Fruit fly (Drosophila melanogaster): ENCODE results near the gene Gagr.

Gene Gagr

dm6 chr3L:16394506-16394905 is at the start of gene Gagr:
Gene Gagr (plus strand): TSS chr3L:16394586.
- no peak for TF ChIP-seq Clk (GFP tag; optimal IDR thresholded peaks at IDR 0.05)
- no peak for TF ChIP-seq kay (GFP tag; ENCODE audit: borderline replicate concordance)
- TF ChIP-seq ovo (GFP tag; optimal IDR thresholded peaks at IDR 0.05) = no peak
- TF ChIP-seq CG5204 (GFP tag; optimal IDR thresholded peaks at IDR 0.05) = no peak
- TF ChIP-seq CG7101 (tag; optimal IDR thresholded peaks at IDR 0.05) = no peak
- TF ChIP-seq bab1 (GFP tag; optimal IDR thresholded peaks at IDR 0.05) = no peak
- no peak for TF ChIP-seq CG11617 (GFP tag; optimal IDR thresholded peaks at IDR 0.05)

dm6 chr3L:16346023-16346422 is 48.4 kb upstream of the Gagr start, which contains the start of gene CG33257:
Gene CG33257 (plus strand): TSS chr3L:16346323.
- TF ChIP-seq CG14711 (tag; optimal IDR thresholded peaks at IDR 0.05) = no peak
- no peak for TF ChIP-seq Crg-1 (GFP tag; optimal IDR thresholded peaks at IDR 0.05)
- no peak for TF ChIP-seq CG1620 (GFP tag; optimal IDR thresholded peaks at IDR 0.05)
- no peak for TF ChIP-seq cnc (optimal IDR thresholded peaks at IDR 0.05)
- no peak for TF ChIP-seq pad (GFP tag; optimal IDR thresholded peaks at IDR 0.05)
- no peak for TF ChIP-seq bab1 (GFP tag; optimal IDR thresholded peaks at IDR 0.05)
- TF ChIP-seq CG7045 (GFP tag; optimal IDR thresholded peaks at IDR 0.05) = no peak
- no peak for TF ChIP-seq CG11617 (GFP tag; optimal IDR thresholded peaks at IDR 0.05)
- TF ChIP-seq tj (GFP tag; optimal IDR thresholded peaks at IDR 0.05) = no peak
- no peak for TF ChIP-seq Hr96 (GFP tag; optimal IDR thresholded peaks at IDR 0.05)
- TF ChIP-seq CG5204 (GFP tag; optimal IDR thresholded peaks at IDR 0.05) = no peak
- TF ChIP-seq cic (GFP tag; optimal IDR thresholded peaks at IDR 0.05) = no peak

- no peak for TF ChIP-seq CG5204 (GFP tag; optimal IDR thresholded peaks at IDR 0.05)
- no peak for TF ChIP-seq Crg-1 (GFP tag; optimal IDR thresholded peaks at IDR 0.05)
- no peak for TF ChIP-seq bab1 (GFP tag; optimal IDR thresholded peaks at IDR 0.05)
- TF ChIP-seq cic (GFP tag; optimal IDR thresholded peaks at IDR 0.05) = no peak
Measured at dm6 chr3L:16347914-16348313, 46.5 kb upstream of the Gagr start, which contains the start of gene mRpS34. Gene mRpS34 (plus strand): TSS chr3L:16348074.

DNA sequence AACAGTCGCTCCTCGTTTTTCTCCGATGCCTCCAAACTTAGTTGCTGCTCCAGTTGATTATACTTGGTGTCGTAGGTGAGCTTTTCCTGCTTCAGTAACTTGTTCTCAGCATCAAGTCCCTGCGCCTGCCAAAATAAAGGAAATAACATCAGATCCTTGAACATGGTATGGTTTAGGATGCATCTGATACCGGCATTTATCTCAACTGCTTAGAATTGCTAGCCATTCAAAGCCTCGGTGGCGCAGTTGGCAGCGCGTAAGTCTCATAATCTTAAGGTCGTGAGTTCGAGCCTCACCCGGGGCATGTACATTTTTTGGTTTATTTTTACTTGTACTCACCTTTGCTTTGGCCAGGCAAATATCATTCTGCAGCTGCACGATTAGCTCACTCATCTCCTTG is 44.7 kb upstream of the Gagr start:
- TF ChIP-seq cic (GFP tag; optimal IDR thresholded peaks at IDR 0.05) (no peak), CG33017 (tag; optimal IDR thresholded peaks at IDR 0.05) (no peak), CG14711 (tag; optimal IDR thresholded peaks at IDR 0.05) (no peak), CG11617 (GFP tag; optimal IDR thresholded peaks at IDR 0.05) (no peak), toe (GFP tag; optimal IDR thresholded peaks at IDR 0.05) (no peak), ovo (GFP tag; optimal IDR thresholded peaks at IDR 0.05) (no peak)

DNA sequence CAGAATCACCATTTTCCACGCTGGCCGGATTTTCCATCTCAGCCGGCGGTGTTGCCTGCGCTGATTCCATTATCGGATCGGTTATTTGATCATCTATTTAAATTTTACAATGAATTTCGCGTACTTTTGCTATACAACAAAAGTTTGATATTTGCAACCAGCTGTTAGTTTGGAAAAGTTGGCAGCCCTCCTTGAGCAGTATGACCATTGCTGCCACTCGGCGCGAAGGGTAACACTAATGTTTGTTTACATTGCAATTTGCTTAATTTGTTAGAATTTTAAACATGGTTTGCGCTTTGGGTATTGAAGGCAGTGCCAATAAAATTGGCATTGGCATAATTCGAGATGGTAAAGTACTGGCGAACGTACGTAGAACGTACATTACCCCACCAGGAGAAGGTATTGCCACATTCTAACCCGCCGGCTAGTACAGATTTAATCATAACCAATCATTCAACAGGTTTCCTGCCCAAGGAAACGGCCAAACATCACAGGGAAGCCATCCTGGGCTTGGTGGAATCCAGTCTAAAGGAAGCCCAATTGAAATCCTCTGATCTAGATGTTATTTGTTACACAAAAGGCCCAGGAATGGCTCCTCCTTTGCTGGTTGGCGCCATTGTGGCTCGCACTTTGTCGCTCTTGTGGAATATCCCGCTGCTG is 42.5 kb upstream of the Gagr start, which contains the start of the genes Golgin104 and Tcs3:
Gene Golgin104, minus strand, starts transcription at position 182 of the 660 bp plus-strand sequence.
Gene Tcs3, plus strand, starts transcription at position 222 of the 660 bp plus-strand sequence.
- TF ChIP-seq CG7045 (GFP tag; optimal IDR thresholded peaks at IDR 0.05) (no peak), bab1 (GFP tag; optimal IDR thresholded peaks at IDR 0.05) (peak; percentile 57)

DNA sequence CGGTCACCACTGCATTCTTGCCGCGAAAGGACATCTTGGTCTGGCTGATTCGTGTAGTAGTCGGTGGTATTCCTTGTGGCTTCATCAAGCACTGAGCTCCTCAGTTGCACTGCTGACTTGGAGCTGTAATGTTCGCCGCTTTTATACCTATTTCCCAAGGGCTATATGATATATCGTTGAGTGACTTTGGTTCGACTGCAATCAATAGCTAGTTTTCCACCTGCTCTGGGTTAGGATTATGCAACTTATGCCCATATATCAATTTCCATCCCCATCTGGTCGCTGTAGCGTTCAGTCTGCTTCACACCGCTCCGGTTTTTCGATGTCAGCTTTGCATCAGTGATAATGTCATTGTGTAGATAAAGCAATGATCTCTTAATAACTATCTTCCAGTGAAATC is 40.2 kb upstream of the Gagr start, which contains the start of gene Pdh:
Gene Pdh, minus strand, starts transcription at position 101 of the 400 bp plus-strand sequence.
- TF ChIP-seq kay (GFP tag; ENCODE audit: borderline replicate concordance) (no peak), tj (GFP tag; optimal IDR thresholded peaks at IDR 0.05) (no peak), toe (GFP tag; optimal IDR thresholded peaks at IDR 0.05) (no peak), CG11617 (GFP tag; optimal IDR thresholded peaks at IDR 0.05) (no peak), CG1620 (GFP tag; optimal IDR thresholded peaks at IDR 0.05) (no peak), CG33017 (tag; optimal IDR thresholded peaks at IDR 0.05) (no peak), ovo (GFP tag; optimal IDR thresholded peaks at IDR 0.05) (no peak), Hr96 (GFP tag; optimal IDR thresholded peaks at IDR 0.05) (no peak), CG7045 (GFP tag; optimal IDR thresholded peaks at IDR 0.05) (no peak), CG7101 (tag; optimal IDR thresholded peaks at IDR 0.05) (no peak), CG12768 (GFP tag; optimal IDR thresholded peaks at IDR 0.05) (no peak), CG14711 (tag; optimal IDR thresholded peaks at IDR 0.05) (no peak), Crg-1 (GFP tag; optimal IDR thresholded peaks at IDR 0.05) (no peak), cnc (optimal IDR thresholded peaks at IDR 0.05) (no peak), cic (GFP tag; optimal IDR thresholded peaks at IDR 0.05) (no peak), pad (GFP tag; optimal IDR thresholded peaks at IDR 0.05) (no peak), CG5204 (GFP tag; optimal IDR thresholded peaks at IDR 0.05) (no peak), Clk (GFP tag; optimal IDR thresholded peaks at IDR 0.05) (no peak), bab1 (GFP tag; optimal IDR thresholded peaks at IDR 0.05) (no peak), Mnt (GFP tag; optimal IDR thresholded peaks at IDR 0.05) (no peak)

dm6 chr3L:16356171-16356765 is 38.1 kb upstream of the Gagr start:
- TF ChIP-seq bab1 (GFP tag; optimal IDR thresholded peaks at IDR 0.05) (no peak), cic (GFP tag; optimal IDR thresholded peaks at IDR 0.05) (no peak), toe (GFP tag; optimal IDR thresholded peaks at IDR 0.05) (no peak), Crg-1 (GFP tag; optimal IDR thresholded peaks at IDR 0.05) (no peak), CG11617 (GFP tag; optimal IDR thresholded peaks at IDR 0.05) (no peak), ovo (GFP tag; optimal IDR thresholded peaks at IDR 0.05) (no peak), CG7045 (GFP tag; optimal IDR thresholded peaks at IDR 0.05) (no peak), Clk (GFP tag; optimal IDR thresholded peaks at IDR 0.05) (no peak), kay (GFP tag; ENCODE audit: borderline replicate concordance) (peak; percentile 88), CG14711 (tag; optimal IDR thresholded peaks at IDR 0.05) (no peak), cnc (optimal IDR thresholded peaks at IDR 0.05) (no peak), CG12768 (GFP tag; optimal IDR thresholded peaks at IDR 0.05) (peak; percentile 18), CG1620 (GFP tag; optimal IDR thresholded peaks at IDR 0.05) (no peak), CG7101 (tag; optimal IDR thresholded peaks at IDR 0.05) (peak; percentile 13), Mnt (GFP tag; optimal IDR thresholded peaks at IDR 0.05) (peak; percentile 14), tj (GFP tag; optimal IDR thresholded peaks at IDR 0.05) (no peak), pad (GFP tag; optimal IDR thresholded peaks at IDR 0.05) (no peak), CG33017 (tag; optimal IDR thresholded peaks at IDR 0.05) (peak; percentile 7), CG5204 (GFP tag; optimal IDR thresholded peaks at IDR 0.05) (no peak), Hr96 (GFP tag; optimal IDR thresholded peaks at IDR 0.05) (no peak)

All from whole organism, adult.